Fruit fly (Drosophila melanogaster): ENCODE data around the gene sesB.

sesB gene

DNA sequence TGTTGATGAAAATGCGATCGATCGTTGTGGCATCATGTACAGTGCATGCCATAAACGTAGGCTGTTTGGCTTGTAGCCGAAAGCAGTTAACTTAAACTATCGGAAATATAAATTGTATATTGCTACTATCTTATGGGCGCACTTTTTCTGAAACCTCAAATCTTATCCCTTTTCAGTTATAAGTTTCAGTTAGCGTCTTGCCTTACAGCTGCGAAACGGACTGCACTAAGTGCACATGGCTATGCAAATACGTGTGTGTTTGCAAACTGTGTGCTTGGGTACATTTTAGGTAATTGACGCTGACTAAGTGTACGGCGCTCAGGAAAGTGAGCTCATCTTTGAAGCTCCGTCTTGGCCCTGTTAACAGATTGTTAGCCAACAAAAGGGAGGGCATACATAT lies 11.1 kb downstream of the sesB start (continued):
- TF ChIP-seq Ets21C (GFP tag; optimal IDR thresholded peaks at IDR 0.05), result peak; percentile 36
- TF ChIP-seq CG32006 (GFP tag; optimal IDR thresholded peaks at IDR 0.05), result peak; percentile 75
- TF ChIP-seq Ets96B (tag; optimal IDR thresholded peaks at IDR 0.05), result peak; percentile 27
- TF ChIP-seq CG15336 (GFP tag; IDR thresholded peaks at IDR 0.05), result peak; percentile 81
- TF ChIP-seq Hr4 (GFP tag; optimal IDR thresholded peaks at IDR 0.05), result peak; percentile 73
- TF ChIP-seq acj6 (GFP tag; optimal IDR thresholded peaks at IDR 0.05), result peak; percentile 39
- no peak for TF ChIP-seq Blimp-1 (GFP tag; optimal IDR thresholded peaks at IDR 0.05)

DNA sequence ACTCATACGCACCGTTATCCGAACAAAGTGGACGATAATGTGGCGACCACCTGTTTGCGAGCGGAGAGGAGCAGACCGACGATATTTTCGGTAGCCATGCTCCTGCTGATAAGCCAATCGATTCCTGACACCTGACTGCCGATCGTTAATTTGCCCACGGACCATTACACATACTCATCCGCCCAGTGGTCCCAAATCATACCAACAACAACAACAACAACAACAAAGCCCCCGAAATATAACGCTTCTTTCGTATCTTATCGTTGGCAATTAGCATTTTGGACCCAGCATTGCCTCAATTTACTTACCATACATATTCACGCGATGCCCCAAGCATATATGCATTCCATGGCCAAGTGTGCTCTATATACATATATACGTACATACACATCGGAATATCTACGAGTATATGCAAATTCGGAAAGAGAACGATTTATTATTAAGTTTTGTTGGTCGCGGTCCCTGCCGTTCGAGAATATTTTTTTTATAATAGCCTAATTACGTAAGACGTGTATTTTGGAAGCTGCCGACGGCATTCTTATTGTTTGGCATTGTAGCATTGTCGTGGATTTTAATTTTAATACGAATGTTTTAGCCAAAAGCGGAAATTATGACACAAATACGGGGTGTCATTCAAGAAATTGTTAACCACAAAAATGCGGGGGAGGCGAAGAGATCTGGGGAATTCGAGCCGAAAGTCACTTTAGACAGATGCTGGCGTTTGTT lies 11.6 kb downstream of the sesB start:
- TF ChIP-seq esn (GFP tag; optimal IDR thresholded peaks at IDR 0.05), result no peak
- no peak for TF ChIP-seq CG11902 (GFP tag; optimal IDR thresholded peaks at IDR 0.05)
- no peak for TF ChIP-seq fkh (GFP tag; optimal IDR thresholded peaks at IDR 0.05)
- no peak for TF ChIP-seq achi (GFP tag; optimal IDR thresholded peaks at IDR 0.05)
- TF ChIP-seq fd59A (GFP tag; optimal IDR thresholded peaks at IDR 0.05), result no peak
- TF ChIP-seq Eip75B (GFP tag; optimal IDR thresholded peaks at IDR 0.05), result no peak
- TF ChIP-seq Sox15 (GFP tag; optimal IDR thresholded peaks at IDR 0.05), result no peak
- TF ChIP-seq dac (GFP tag; optimal IDR thresholded peaks at IDR 0.05), result no peak

DNA sequence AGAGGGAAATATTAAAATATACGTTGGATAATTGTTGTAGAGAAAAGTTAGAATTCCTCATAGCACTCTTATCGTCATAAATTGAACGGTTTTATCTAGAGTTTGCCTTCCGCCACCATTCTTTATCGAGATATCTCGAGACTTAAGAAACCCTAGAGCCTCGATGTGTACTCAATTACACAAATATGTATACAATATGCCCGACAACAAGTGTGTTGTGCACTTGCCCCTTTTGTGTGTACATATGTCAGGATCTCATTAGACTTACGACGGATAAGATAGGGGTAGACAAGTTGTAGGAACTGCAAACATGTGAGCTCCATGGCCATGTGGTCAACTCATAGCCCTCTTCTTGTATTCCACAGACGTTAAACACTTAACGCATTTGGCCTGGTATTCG lies 13.2 kb downstream of the sesB start:
- TF ChIP-seq CG3032 (tag; optimal IDR thresholded peaks at IDR 0.05) (no peak), dac (GFP tag; optimal IDR thresholded peaks at IDR 0.05) (no peak), Eip75B (GFP tag; optimal IDR thresholded peaks at IDR 0.05) (no peak), net (GFP tag; optimal IDR thresholded peaks at IDR 0.05) (peak; percentile 12), CG9139 (GFP tag; optimal IDR thresholded peaks at IDR 0.05) (peak; percentile 24), lz (GFP tag; optimal IDR thresholded peaks at IDR 0.05) (no peak), Ets96B (tag; optimal IDR thresholded peaks at IDR 0.05) (no peak), dsx (GFP tag; optimal IDR thresholded peaks at IDR 0.05; ENCODE audit: poor library complexity, severe bottlenecking) (no peak), CG11902 (GFP tag; optimal IDR thresholded peaks at IDR 0.05) (no peak), fd59A (GFP tag; optimal IDR thresholded peaks at IDR 0.05) (no peak), fkh (GFP tag; optimal IDR thresholded peaks at IDR 0.05) (peak; percentile 57), Sox14 (GFP tag; optimal IDR thresholded peaks at IDR 0.05) (no peak), salr (GFP tag; optimal IDR thresholded peaks at IDR 0.05) (peak in 1 of 2 experiments; percentile 0), Eip78C (GFP tag) (peak; percentile 67), Smox (GFP tag; optimal IDR thresholded peaks at IDR 0.05) (no peak), CG6163 (GFP tag; IDR thresholded peaks at IDR 0.05) (no peak), CG32006 (GFP tag; optimal IDR thresholded peaks at IDR 0.05) (no peak), pdm3 (GFP tag; optimal IDR thresholded peaks at IDR 0.05) (no peak), Hr39 (GFP tag; optimal IDR thresholded peaks at IDR 0.05) (no peak), Eip93F (GFP tag; optimal IDR thresholded peaks at IDR 0.05) (no peak), CG6808 (GFP tag; optimal IDR thresholded peaks at IDR 0.05) (peak; percentile 29), Gug (GFP tag; IDR thresholded peaks at IDR 0.05) (no peak), CG34406 (GFP tag; optimal IDR thresholded peaks at IDR 0.05) (no peak), Hr38 (GFP tag; optimal IDR thresholded peaks at IDR 0.05) (no peak), spab (GFP tag; optimal IDR thresholded peaks at IDR 0.05) (peak; percentile 2), CG11294 (GFP tag; IDR thresholded peaks at IDR 0.05) (no peak), svp (GFP tag) (no peak), fd85E (GFP tag; optimal IDR thresholded peaks at IDR 0.05) (no peak), cyc (GFP tag; optimal IDR thresholded peaks at IDR 0.05) (no peak), ss (GFP tag; optimal IDR thresholded peaks at IDR 0.05) (peak; percentile 11 to 64), vri (GFP tag; optimal IDR thresholded peaks at IDR 0.05) (no peak), CG7368 (GFP tag; optimal IDR thresholded peaks at IDR 0.05) (no peak), Met (GFP tag; optimal IDR thresholded peaks at IDR 0.05) (no peak), CG10669 (GFP tag; optimal IDR thresholded peaks at IDR 0.05) (peak; percentile 39), CG10631 (GFP tag; optimal IDR thresholded peaks at IDR 0.05) (peak; percentile 34), CG15336 (GFP tag; IDR thresholded peaks at IDR 0.05) (no peak), CG4318 (GFP tag; optimal IDR thresholded peaks at IDR 0.05) (no peak), CG8632 (GFP tag; optimal IDR thresholded peaks at IDR 0.05) (no peak), acj6 (GFP tag; optimal IDR thresholded peaks at IDR 0.05) (no peak), Ets21C (GFP tag; optimal IDR thresholded peaks at IDR 0.05) (no peak), CG6276 (GFP tag; optimal IDR thresholded peaks at IDR 0.05) (peak; percentile 3), achi (GFP tag; optimal IDR thresholded peaks at IDR 0.05) (no peak)
